Fruit fly (Drosophila melanogaster): ENCODE measurements around the gene CG14780.
A peak's percentile ranks its signal among the peaks of the same experiment; 100 is the strongest.

The CG14780 gene

DNA sequence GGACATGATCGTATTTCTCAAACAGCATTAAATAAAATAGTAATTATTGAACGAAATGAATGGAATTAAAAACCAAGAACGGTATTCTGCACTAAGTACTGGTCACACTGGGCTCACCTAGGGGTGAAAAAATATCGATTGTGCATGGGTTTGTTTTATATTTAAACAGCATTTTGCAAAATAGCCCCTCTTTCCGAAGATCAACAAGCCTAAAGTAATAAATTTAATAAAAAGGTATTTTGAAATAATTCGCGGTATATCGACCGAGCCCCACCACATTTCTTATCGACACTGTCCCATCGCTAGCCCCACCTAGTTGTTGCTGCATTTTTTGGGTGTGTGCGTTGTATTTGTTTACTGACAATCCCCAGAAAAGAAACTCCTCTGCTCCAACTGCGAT is 1.8 kb upstream of the CG14780 start, which contains the start of gene pck (continued):
- peak; percentile 60 for TF ChIP-seq unc-4 (GFP tag; IDR thresholded peaks at IDR 0.05; ENCODE audit: partially characterized antibody)
- peak; percentile 61 for TF ChIP-seq CG14441 (GFP tag; IDR thresholded peaks at IDR 0.05)
- TF ChIP-seq CG42726 (GFP tag; IDR thresholded peaks at IDR 0.05; ENCODE audit: partially characterized antibody), result no peak
- peak; percentile 74 for TF ChIP-seq row (GFP tag; IDR thresholded peaks at IDR 0.05)
- TF ChIP-seq CG17186 (GFP tag; optimal IDR thresholded peaks at IDR 0.05), result peak; percentile 78
- TF ChIP-seq H15 (GFP tag; IDR thresholded peaks at IDR 0.05), result peak; percentile 34; the same call in 1 of the 3 replicates
- TF ChIP-seq Hsf (GFP tag; optimal IDR thresholded peaks at IDR 0.05), result peak; percentile 67
- TF ChIP-seq ci (GFP tag; IDR thresholded peaks at IDR 0.05), result peak; percentile 86
- TF ChIP-seq twi (tag; optimal IDR thresholded peaks at IDR 0.05), result no peak
- TF ChIP-seq CG6175 (GFP tag; IDR thresholded peaks at IDR 0.05), result no peak
- TF ChIP-seq eyg (GFP tag; optimal IDR thresholded peaks at IDR 0.05), result no peak
- peak; percentile 78 for TF ChIP-seq E2f2 (GFP tag; IDR thresholded peaks at IDR 0.05)
- peak; percentile 36 for TF ChIP-seq ewg (GFP tag; optimal IDR thresholded peaks at IDR 0.05)
- TF ChIP-seq MBD-R2 (GFP tag; IDR thresholded peaks at IDR 0.05), result peak; percentile 86
- TF ChIP-seq zfh2 (GFP tag; optimal IDR thresholded peaks at IDR 0.05), result peak; percentile 73
- no peak for TF ChIP-seq hth (optimal IDR thresholded peaks at IDR 0.05)
- TF ChIP-seq gro (GFP tag; optimal IDR thresholded peaks at IDR 0.05), result peak; percentile 47
- TF ChIP-seq pita (GFP tag; optimal IDR thresholded peaks at IDR 0.05), result no peak
- TF ChIP-seq Blimp-1 (GFP tag; optimal IDR thresholded peaks at IDR 0.05), result no peak
- TF ChIP-seq C15 (GFP tag; IDR thresholded peaks at IDR 0.05), result no peak
- TF ChIP-seq stc (GFP tag; IDR thresholded peaks at IDR 0.05), result peak; percentile 70; the same call in 1 of the 2 replicates
- peak; percentile 84 for TF ChIP-seq YL-1 (GFP tag; optimal IDR thresholded peaks at IDR 0.05)
- no peak for TF ChIP-seq Trl (optimal IDR thresholded peaks at IDR 0.05)
- peak; percentile 68 for TF ChIP-seq Trl (GFP tag; optimal IDR thresholded peaks at IDR 0.05)
- no peak for TF ChIP-seq prd (optimal IDR thresholded peaks at IDR 0.05)
- TF ChIP-seq prd (GFP tag; IDR thresholded peaks at IDR 0.05), result peak; percentile 83
- no peak for TF ChIP-seq Oli (tag; optimal IDR thresholded peaks at IDR 0.05)
- TF ChIP-seq CG6854 (GFP tag; optimal IDR thresholded peaks at IDR 0.05), result no peak
- TF ChIP-seq amos (GFP tag; IDR thresholded peaks at IDR 0.05; ENCODE audit: partially characterized antibody), result peak; percentile 39; the same call in 1 of the 2 replicates
- peak; percentile 71 for TF ChIP-seq ems (GFP tag; optimal IDR thresholded peaks at IDR 0.05)
- TF ChIP-seq Myb (GFP tag; optimal IDR thresholded peaks at IDR 0.05), result peak; percentile 34
- peak; percentile 79 for TF ChIP-seq CG30403 (GFP tag; optimal IDR thresholded peaks at IDR 0.05)
- peak; percentile 65 for TF ChIP-seq dmrt11E (tag; optimal IDR thresholded peaks at IDR 0.05)
- TF ChIP-seq eve (GFP tag; optimal IDR thresholded peaks at IDR 0.05), result no peak
- peak; percentile 7 for TF ChIP-seq en (GFP tag; optimal IDR thresholded peaks at IDR 0.05)
- TF ChIP-seq p53 (GFP tag; optimal IDR thresholded peaks at IDR 0.05), result no peak
- no peak for TF ChIP-seq gt (GFP tag; IDR thresholded peaks at IDR 0.05)
- TF ChIP-seq CoRest (tag; optimal IDR thresholded peaks at IDR 0.05), result peak; percentile 49
- TF ChIP-seq Dref (GFP tag; IDR thresholded peaks at IDR 0.05), result peak; percentile 66
- TF ChIP-seq Sry-δ (GFP tag; optimal IDR thresholded peaks at IDR 0.05), result peak; percentile 89
- TF ChIP-seq repo (GFP tag; optimal IDR thresholded peaks at IDR 0.05), result no peak
- TF ChIP-seq mirr (GFP tag; optimal IDR thresholded peaks at IDR 0.05), result no peak
- no peak for TF ChIP-seq CG43689 (GFP tag; IDR thresholded peaks at IDR 0.05)
- TF ChIP-seq Fer3 (tag; optimal IDR thresholded peaks at IDR 0.05), result peak; percentile 40
- peak; percentile 20 for TF ChIP-seq fd96Cb (tag; optimal IDR thresholded peaks at IDR 0.05)
- no peak for TF ChIP-seq CG10565 (GFP tag; optimal IDR thresholded peaks at IDR 0.05)
- no peak for TF ChIP-seq dan (GFP tag; IDR thresholded peaks at IDR 0.05)
- TF ChIP-seq Hr51 (GFP tag; optimal IDR thresholded peaks at IDR 0.05), result peak; percentile 56 to 67
- no peak for TF ChIP-seq cad (GFP tag; optimal IDR thresholded peaks at IDR 0.05)
- TF ChIP-seq CG8944 (GFP tag; optimal IDR thresholded peaks at IDR 0.05), result peak; percentile 48
- peak; percentile 69 for TF ChIP-seq CG12155 (GFP tag; optimal IDR thresholded peaks at IDR 0.05)
- no peak for TF ChIP-seq CG7839 (tag; optimal IDR thresholded peaks at IDR 0.05)
- peak; percentile 52; the same call in 1 of the 2 replicates for TF ChIP-seq Atf6 (GFP tag; IDR thresholded peaks at IDR 0.05)

Data from whole organism, embryonic.